Fruit fly (Drosophila melanogaster) whole organism, embryonic: ENCODE measurements around the gene CG15027.

Source experiments
- Ada2b ChIP-seq: fragments of 200-800 bp; sonication (Bioruptor generic); IDR thresholded peaks from 2 replicates; pipeline ENCODE4 v1.3.6; 2022; ENCODE audit warnings: missing biosample characterization, missing genetic modification characterization
- Adf1 ChIP-seq: fragments of 200-800 bp; sonication (Bioruptor generic); IDR thresholded peaks from 2 replicates; pipeline ENCODE4 v1.3.6; 2022; ENCODE audit warnings: missing biosample characterization, missing genetic modification characterization
- CG12769 ChIP-seq: fragments of 200-800 bp; sonication (Bioruptor generic); optimal IDR thresholded peaks from 2 replicates; lab custom pipeline; 2019; ENCODE audit warnings: missing biosample characterization, mild to moderate bottlenecking, missing genetic modification characterization, moderate library complexity
- CG13424 ChIP-seq: fragments of 200-800 bp; sonication (Bioruptor generic); optimal IDR thresholded peaks from 2 replicates; lab custom pipeline; 2019; ENCODE audit warnings: missing biosample characterization, mild to moderate bottlenecking, missing genetic modification characterization, moderate library complexity
- CG15696 ChIP-seq: fragments of 200-800 bp; sonication (Bioruptor generic); optimal IDR thresholded peaks from 2 replicates; lab custom pipeline; 2019; ENCODE audit warnings: missing biosample characterization, mild to moderate bottlenecking, missing genetic modification characterization, moderate library complexity
- CG16779 ChIP-seq: fragments of 200-800 bp; sonication (Bioruptor generic); IDR thresholded peaks from 2 replicates; pipeline ENCODE4 v1.3.6; 2022; ENCODE audit warnings: missing biosample characterization, missing genetic modification characterization
- CG16863 ChIP-seq: fragments of 200-800 bp; sonication (Bioruptor generic); optimal IDR thresholded peaks from 3 replicates; lab custom pipeline; 2016; ENCODE audit warnings: missing biosample characterization, missing genetic modification characterization
- CG17361 ChIP-seq: fragments of 200-800 bp; sonication (Bioruptor generic); IDR thresholded peaks from 3 replicates; pipeline ENCODE4 v1.3.6; 2022; ENCODE audit warnings: missing biosample characterization, missing genetic modification characterization
- CG2199 ChIP-seq: fragments of 200-800 bp; sonication (Bioruptor generic); IDR thresholded peaks from 3 replicates; pipeline ENCODE4 v1.3.6; 2022; ENCODE audit warnings: missing biosample characterization, missing genetic modification characterization
- CG2678 ChIP-seq: fragments of 200-800 bp; sonication (Bioruptor generic); optimal IDR thresholded peaks from 3 replicates; lab custom pipeline; 2019; ENCODE audit warnings: missing biosample characterization, mild to moderate bottlenecking, missing genetic modification characterization, moderate library complexity
- CG2712 ChIP-seq: fragments of 200-800 bp; optimal IDR thresholded peaks from 3 replicates; lab custom pipeline; 2019; ENCODE audit warnings: missing biosample characterization, mild to moderate bottlenecking, missing genetic modification characterization, moderate library complexity
- CG32532 ChIP-seq: fragments of 200-800 bp; sonication (Bioruptor generic); IDR thresholded peaks from 2 replicates; pipeline ENCODE4 v1.3.6; 2022; ENCODE audit warnings: missing biosample characterization, missing genetic modification characterization
- CG32772 ChIP-seq: fragments of 200-800 bp; sonication (Bioruptor generic); IDR thresholded peaks from 2 replicates; pipeline ENCODE4 v1.3.6; 2022; ENCODE audit warnings: missing biosample characterization, missing genetic modification characterization
- CG3281 ChIP-seq: fragments of 200-800 bp; sonication (Bioruptor generic); optimal IDR thresholded peaks from 3 replicates; lab custom pipeline; 2017; ENCODE audit warnings: missing biosample characterization, mild to moderate bottlenecking, missing genetic modification characterization
- CG4404 ChIP-seq: fragments of 200-800 bp; sonication (Bioruptor generic); IDR thresholded peaks from 2 replicates; pipeline ENCODE4 v1.3.6; 2022; ENCODE audit warnings: missing biosample characterization, missing genetic modification characterization
- CG7786 ChIP-seq: fragments of 200-800 bp; sonication (Bioruptor generic); optimal IDR thresholded peaks from 2 replicates; lab custom pipeline; 2016; ENCODE audit warnings: missing biosample characterization, missing genetic modification characterization
- CG8388 ChIP-seq: fragments of 200-800 bp; sonication (Bioruptor generic); optimal IDR thresholded peaks from 2 replicates; lab custom pipeline; 2019; ENCODE audit warnings: missing biosample characterization, mild to moderate bottlenecking, missing genetic modification characterization, moderate library complexity
- CG9215 ChIP-seq: fragments of 200-800 bp; sonication (Bioruptor generic); IDR thresholded peaks from 2 replicates; pipeline ENCODE4 v1.3.6; 2022; ENCODE audit warnings: missing biosample characterization, missing genetic modification characterization
- CrebB ChIP-seq: fragments of 200-800 bp; sonication (Bioruptor generic); optimal IDR thresholded peaks from 3 replicates; lab custom pipeline; 2018; ENCODE audit warnings: missing biosample characterization, mild to moderate bottlenecking, missing genetic modification characterization
- Dbx ChIP-seq: fragments of 200-800 bp; sonication (Bioruptor generic); IDR thresholded peaks from 3 replicates; pipeline ENCODE4 v1.3.6; 2022; ENCODE audit warnings: missing biosample characterization, missing genetic modification characterization
- Deaf1 ChIP-seq: fragments of 200-800 bp; optimal IDR thresholded peaks from 3 replicates; lab custom pipeline; 2019; ENCODE audit warnings: missing biosample characterization, mild to moderate bottlenecking, missing genetic modification characterization, moderate library complexity
- Elba2 ChIP-seq: fragments of 200-800 bp; sonication (Bioruptor generic); optimal IDR thresholded peaks from 3 replicates; lab custom pipeline; 2016; ENCODE audit warnings: missing biosample characterization, missing genetic modification characterization
- Fer2 ChIP-seq: fragments of 200-800 bp; sonication (Bioruptor generic); optimal IDR thresholded peaks from 2 replicates; lab custom pipeline; 2018; ENCODE audit warnings: missing biosample characterization, mild to moderate bottlenecking, missing genetic modification characterization, moderate library complexity
- Fer3 ChIP-seq: fragments of 200-800 bp; sonication (Bioruptor generic); optimal IDR thresholded peaks from 2 replicates; lab custom pipeline; 2018; ENCODE audit warnings: missing biosample characterization, mild to moderate bottlenecking, missing genetic modification characterization, moderate library complexity
- Lhr ChIP-seq: fragments of 200-800 bp; sonication (Bioruptor generic); optimal IDR thresholded peaks from 3 replicates; lab custom pipeline; 2017; ENCODE audit warnings: mild to moderate bottlenecking, missing biosample characterization, missing genetic modification reagents, missing genetic modification characterization
- Oli ChIP-seq: fragments of 200-800 bp; sonication (Bioruptor generic); optimal IDR thresholded peaks from 2 replicates; lab custom pipeline; 2018; ENCODE audit warnings: missing biosample characterization, mild to moderate bottlenecking, missing genetic modification characterization, moderate library complexity
- Optix ChIP-seq: fragments of 200-800 bp; sonication (Bioruptor generic); IDR thresholded peaks from 3 replicates; pipeline ENCODE4 v1.3.6; 2022; ENCODE audit warnings: missing biosample characterization, missing genetic modification characterization
- Sox100B ChIP-seq: fragments of 200-800 bp; sonication (Bioruptor generic); optimal IDR thresholded peaks from 3 replicates; lab custom pipeline; 2018; ENCODE audit warnings: missing biosample characterization, mild to moderate bottlenecking, missing genetic modification characterization
- Sox102F ChIP-seq: fragments of 200-800 bp; sonication (Bioruptor generic); optimal IDR thresholded peaks from 2 replicates; lab custom pipeline; 2018; ENCODE audit warnings: missing biosample characterization, mild to moderate bottlenecking, missing genetic modification characterization, moderate library complexity
- Tbp ChIP-seq: fragments of >200 bp; optimal IDR thresholded peaks from 2 replicates; lab custom pipeline; 2018; ENCODE audit warnings: missing biosample characterization, missing genetic modification characterization
- al ChIP-seq: fragments of 200-800 bp; sonication (Bioruptor generic); IDR thresholded peaks from 2 replicates; pipeline ENCODE4 v1.3.6; 2022; ENCODE audit warnings: missing biosample characterization, missing genetic modification characterization
- bigmax ChIP-seq: fragments of 200-800 bp; sonication (Bioruptor generic); optimal IDR thresholded peaks from 2 replicates; lab custom pipeline; 2018; ENCODE audit warnings: missing biosample characterization, mild to moderate bottlenecking, missing genetic modification characterization
- corto ChIP-seq: fragments of 200-800 bp; sonication (Bioruptor generic); optimal IDR thresholded peaks from 2 replicates; lab custom pipeline; 2016; ENCODE audit warnings: missing biosample characterization, mild to moderate bottlenecking, missing genetic modification characterization, moderate library complexity
- cwo ChIP-seq: fragments of 200-800 bp; sonication (Bioruptor generic); optimal IDR thresholded peaks from 3 replicates; lab custom pipeline; 2017; ENCODE audit warnings: missing biosample characterization, missing genetic modification characterization, mild to moderate bottlenecking, moderate library complexity, missing genetic modification reagents
- dpn ChIP-seq, 2 experiments: fragments of 200-800 bp; sonication (Bioruptor generic); optimal IDR thresholded peaks; 3 replicates each; lab custom pipeline; 2016; ENCODE audit warnings: missing biosample characterization in 2 of 2, missing genetic modification characterization in 2 of 2
- emc ChIP-seq: fragments of 200-800 bp; sonication (Bioruptor generic); optimal IDR thresholded peaks from 2 replicates; lab custom pipeline; 2016; ENCODE audit warnings: missing biosample characterization, missing genetic modification characterization
- fd96Cb ChIP-seq: fragments of 200-800 bp; sonication (Bioruptor generic); optimal IDR thresholded peaks from 2 replicates; lab custom pipeline; 2018; ENCODE audit warnings: missing biosample characterization, mild to moderate bottlenecking, missing genetic modification characterization, moderate library complexity
- gce ChIP-seq: fragments of 200-800 bp; sonication (Bioruptor generic); IDR thresholded peaks from 3 replicates; pipeline ENCODE4 v1.3.6; 2022; ENCODE audit warnings: missing biosample characterization, missing genetic modification characterization
- gro ChIP-seq: fragments of 200-800 bp; sonication (Bioruptor generic); optimal IDR thresholded peaks from 2 replicates; lab custom pipeline; 2016; ENCODE audit warnings: missing biosample characterization, missing genetic modification characterization
- h ChIP-seq: fragments of >200 bp; optimal IDR thresholded peaks from 2 replicates; lab custom pipeline; 2017
- hkb ChIP-seq, 2 experiments: fragments of 200-800 bp in 1 of 2; fragments of >200 bp in 1 of 2; sonication (Bioruptor generic) in 1 of 2; IDR thresholded peaks in 1 of 2; optimal IDR thresholded peaks in 1 of 2; 2 replicates each; pipeline versions ENCODE4 v1.3.6 to Lab custom; 2017 to 2022; ENCODE audit warnings: missing biosample characterization in 1 of 2, missing genetic modification characterization in 1 of 2
- lmd ChIP-seq: fragments of 200-800 bp; sonication (Bioruptor generic); IDR thresholded peaks from 2 replicates; pipeline ENCODE4 v1.3.6; 2022; ENCODE audit warnings: missing biosample characterization, missing genetic modification characterization
- mam ChIP-seq: fragments of 200-800 bp; sonication (Bioruptor generic); optimal IDR thresholded peaks from 3 replicates; lab custom pipeline; 2016; ENCODE audit warnings: missing biosample characterization, missing genetic modification characterization
- org-1 ChIP-seq: fragments of 200-800 bp; sonication (Bioruptor generic); optimal IDR thresholded peaks from 2 replicates; lab custom pipeline; 2017; ENCODE audit warnings: missing biosample characterization, missing genetic modification characterization
- pita ChIP-seq: fragments of 200-800 bp; sonication (Bioruptor generic); optimal IDR thresholded peaks from 2 replicates; lab custom pipeline; 2017; ENCODE audit warnings: missing biosample characterization, mild to moderate bottlenecking, missing genetic modification characterization
- sens-2 ChIP-seq: fragments of 200-800 bp; sonication (Bioruptor generic); IDR thresholded peaks from 2 replicates; pipeline ENCODE4 v1.3.6; 2022; ENCODE audit warnings: missing biosample characterization, missing genetic modification characterization
- slbo ChIP-seq: fragments of 200-800 bp; sonication (Bioruptor generic); IDR thresholded peaks from 2 replicates; pipeline ENCODE4 v1.3.6; 2022; ENCODE audit warnings: missing biosample characterization, missing genetic modification characterization
- sob ChIP-seq: fragments of 200-800 bp; sonication (Bioruptor generic); IDR thresholded peaks from 2 replicates; pipeline ENCODE4 v1.3.6; 2022; ENCODE audit warnings: missing biosample characterization, missing genetic modification characterization
- tio ChIP-seq: fragments of 200-800 bp; sonication (Bioruptor generic); optimal IDR thresholded peaks from 2 replicates; lab custom pipeline; 2017; ENCODE audit warnings: missing biosample characterization, missing genetic modification characterization, inconsistent platforms
- ttk ChIP-seq: fragments of 200-800 bp; sonication (Bioruptor generic); IDR thresholded peaks from 2 replicates; pipeline ENCODE4 v2.1.2; 2022; ENCODE audit warnings: missing biosample characterization, missing genetic modification characterization
- unpg ChIP-seq: fragments of 200-800 bp; sonication (Bioruptor generic); optimal IDR thresholded peaks from 3 replicates; lab custom pipeline; 2018; ENCODE audit warnings: missing biosample characterization, mild to moderate bottlenecking, missing genetic modification characterization, moderate library complexity

The CG15027 gene

dm6 chrX:15120116-15120515 is 34.5 kb upstream of the CG15027 start (continued):
- TF ChIP-seq fd96Cb (tag; lab: Kevin White, UChicago), result no peak
- peak; percentile 65 for TF ChIP-seq CG3281
- peak; percentile 68 for TF ChIP-seq CG9215 (GFP tag; lab: Robert Waterston, UW)
- TF ChIP-seq CG16779 (GFP tag; lab: Robert Waterston, UW), result no peak
- peak; percentile 19; the same call in 1 of the 2 replicates for TF ChIP-seq CG32772 (GFP tag; lab: Robert Waterston, UW)
- peak; percentile 30 for TF ChIP-seq org-1
- peak; percentile 48; the same call in 1 of the 2 replicates for TF ChIP-seq sob (GFP tag; lab: Robert Waterston, UW)
- peak; percentile 54 for TF ChIP-seq CG4404 (GFP tag; lab: Robert Waterston, UW)
- 0 out of 2 replicates have a peak, but pooled peaks have one; percentile 26 for TF ChIP-seq Adf1
- no peak for TF ChIP-seq sens-2 (GFP tag; lab: Robert Waterston, UW)
- peak; percentile 28 for TF ChIP-seq CG7786 (GFP tag; lab: Kevin White, UChicago)
- peak; percentile 30; the same call in 1 of the 3 replicates for TF ChIP-seq CG17361 (GFP tag; lab: Robert Waterston, UW)
- TF ChIP-seq Fer2 (tag; lab: Kevin White, UChicago), result peak; percentile 1
- peak; percentile 9 for TF ChIP-seq Deaf1
- peak; percentile 72 for TF ChIP-seq CG12769
- 0 out of 2 replicates have a peak, but pooled peaks have one; percentile 15 for TF ChIP-seq ttk
- no peak for TF ChIP-seq Tbp
- peak; percentile 27 to 33 for TF ChIP-seq dpn (GFP tag; optimal IDR thresholded peaks at IDR 0.05; lab: Kevin White, UChicago)
- peak; percentile 69 for TF ChIP-seq CG2678
- peak; percentile 70 for TF ChIP-seq al (GFP tag; lab: Robert Waterston, UW)
- no peak for TF ChIP-seq Elba2
- peak; percentile 37 for TF ChIP-seq CG13424 (tag; lab: Kevin White, UChicago)
- peak; percentile 9 for TF ChIP-seq CG2712 (tag; lab: Kevin White, UChicago)
- peak; percentile 25 for TF ChIP-seq cwo
- peak; percentile 41 for TF ChIP-seq unpg
- TF ChIP-seq gce, result no peak
- TF ChIP-seq lmd (GFP tag; lab: Robert Waterston, UW), result peak; percentile 61
- TF ChIP-seq tio (GFP tag; lab: Kevin White, UChicago), result peak; percentile 35
- TF ChIP-seq CG32532 (GFP tag; lab: Robert Waterston, UW), result peak; percentile 75
- TF ChIP-seq CG2199, result no peak
- peak; percentile 28 for TF ChIP-seq Sox100B
- peak; percentile 6 for TF ChIP-seq CrebB (tag; lab: Kevin White, UChicago)
- no peak for TF ChIP-seq Lhr
- TF ChIP-seq pita (GFP tag; lab: Kevin White, UChicago), result no peak
- TF ChIP-seq Sox102F (GFP tag; lab: Kevin White, UChicago), result peak; percentile 8
- no peak for TF ChIP-seq hkb (optimal IDR thresholded peaks at IDR 0.05; lab: Kevin White, UChicago)
- TF ChIP-seq hkb (GFP tag; IDR thresholded peaks at IDR 0.05; lab: Robert Waterston, UW), result peak; percentile 28; the same call in 1 of the 2 replicates
- no peak for TF ChIP-seq CG15696 (tag; lab: Kevin White, UChicago)
- TF ChIP-seq corto, result no peak
- TF ChIP-seq CG8388 (GFP tag; lab: Kevin White, UChicago), result no peak
- TF ChIP-seq Dbx (GFP tag; lab: Robert Waterston, UW), result peak; percentile 48; the same call in 2 of the 3 replicates
- TF ChIP-seq Fer3, result peak; percentile 48
- no peak for TF ChIP-seq emc (GFP tag; lab: Kevin White, UChicago)
- no peak for TF ChIP-seq Optix (GFP tag; lab: Robert Waterston, UW)
- peak; percentile 50 for TF ChIP-seq Oli (tag; lab: Kevin White, UChicago)
- TF ChIP-seq Ada2b (GFP tag; lab: Robert Waterston, UW), result peak; percentile 9; the same call in 1 of the 2 replicates
- peak; percentile 4 for TF ChIP-seq gro (GFP tag; lab: Kevin White, UChicago)
- TF ChIP-seq bigmax (GFP tag; lab: Kevin White, UChicago), result no peak
- peak; percentile 76 for TF ChIP-seq slbo (GFP tag; lab: Robert Waterston, UW)
- TF ChIP-seq CG16863 (GFP tag; lab: Kevin White, UChicago), result no peak
- TF ChIP-seq mam, result peak; percentile 54
- no peak for TF ChIP-seq h (lab: Kevin White, UChicago)
